Fruit fly (Drosophila melanogaster) whole organism, wandering third instar larva: ENCODE data around the gene witty.

Source experiments
- Abd-B ChIP-seq: fragments of >200 bp; optimal IDR thresholded peaks from 2 replicates; lab custom pipeline; 2017; ENCODE audit warnings: missing biosample characterization, missing genetic modification characterization
- CG32264 ChIP-seq: fragments of 200-800 bp; sonication (Bioruptor generic); optimal IDR thresholded peaks from 2 replicates; lab custom pipeline; 2016; ENCODE audit warnings: missing biosample characterization, missing genetic modification characterization
- CG9705 ChIP-seq: fragments of 200-800 bp; sonication (Bioruptor generic); optimal IDR thresholded peaks from 2 replicates; lab custom pipeline; 2018; ENCODE audit warnings: missing biosample characterization, mild to moderate bottlenecking, missing genetic modification characterization
- CrebA ChIP-seq: fragments of 200-800 bp; sonication (Bioruptor generic); optimal IDR thresholded peaks from 2 replicates; lab custom pipeline; 2016; ENCODE audit warnings: missing biosample characterization, mild to moderate bottlenecking, missing genetic modification characterization, borderline replicate concordance
- Dfd ChIP-seq: fragments of >200 bp; optimal IDR thresholded peaks from 2 replicates; lab custom pipeline; 2017; ENCODE audit warnings: missing biosample characterization, missing genetic modification characterization
- Dif ChIP-seq: fragments of 200-275, 200-300 bp; sonication (Bioruptor generic); optimal IDR thresholded peaks from 2 replicates; lab custom pipeline; 2018; ENCODE audit warnings: missing biosample characterization, missing genetic modification characterization; ENCODE audit not compliant: partially characterized antibody
- GATAd ChIP-seq: sonication (Bioruptor generic); optimal IDR thresholded peaks from 2 replicates; lab custom pipeline; 2016; ENCODE audit warnings: missing biosample characterization, missing genetic modification characterization
- HLH106 ChIP-seq: fragments of 200-800 bp; optimal IDR thresholded peaks from 3 replicates; lab custom pipeline; 2019; ENCODE audit warnings: missing biosample characterization, mild to moderate bottlenecking, missing genetic modification characterization, moderate library complexity
- Hnf4 ChIP-seq: fragments of 200-800 bp; sonication (Bioruptor generic); optimal IDR thresholded peaks from 2 replicates; lab custom pipeline; 2016; ENCODE audit warnings: missing biosample characterization, mild to moderate bottlenecking, missing genetic modification characterization
- Hr78 ChIP-seq: fragments of >200 bp; optimal IDR thresholded peaks from 2 replicates; lab custom pipeline; 2017; ENCODE audit warnings: missing biosample characterization, missing genetic modification characterization
- Hr83 ChIP-seq: fragments of 200-300 bp; sonication (Bioruptor generic); optimal IDR thresholded peaks from 2 replicates; lab custom pipeline; 2016; ENCODE audit warnings: missing biosample characterization, mild to moderate bottlenecking, missing genetic modification characterization, moderate library complexity; ENCODE audit not compliant: poor library complexity, severe bottlenecking
- Jra ChIP-seq: sonication (Bioruptor generic); optimal IDR thresholded peaks from 2 replicates; lab custom pipeline; 2016; ENCODE audit warnings: missing biosample characterization, missing genetic modification characterization
- Mio ChIP-seq: sonication (Bioruptor generic); optimal IDR thresholded peaks from 2 replicates; lab custom pipeline; 2016; ENCODE audit warnings: missing biosample characterization, missing genetic modification characterization
- Myc ChIP-seq: fragments of >200 bp; optimal IDR thresholded peaks from 2 replicates; lab custom pipeline; 2017
- N ChIP-seq: fragments of >200 bp; optimal IDR thresholded peaks from 2 replicates; lab custom pipeline; 2018; ENCODE audit warnings: missing biosample characterization, missing external identifiers, missing genetic modification characterization
- OdsH ChIP-seq: fragments of 200-800 bp; sonication (Bioruptor generic); optimal IDR thresholded peaks from 2 replicates; lab custom pipeline; 2016; ENCODE audit warnings: missing biosample characterization, mild to moderate bottlenecking, missing genetic modification characterization
- Rel ChIP-seq, 2 experiments: fragments of 200-800 bp; sonication (Bioruptor generic) in 1 of 2; optimal IDR thresholded peaks; 2 replicates in 1 of 2; 3 replicates in 1 of 2; lab custom pipeline; 2016 to 2019; ENCODE audit warnings: mild to moderate bottlenecking in 2 of 2, missing biosample characterization in 2 of 2, missing genetic modification characterization in 2 of 2, moderate library complexity in 1 of 2
- Sp1 ChIP-seq: fragments of 200-800 bp; sonication (Bioruptor generic); optimal IDR thresholded peaks from 3 replicates; lab custom pipeline; 2019; ENCODE audit warnings: missing biosample characterization, mild to moderate bottlenecking, missing genetic modification characterization, moderate library complexity
- Vsx2 ChIP-seq: fragments of 200-300, 225-300 bp; sonication (Bioruptor generic); optimal IDR thresholded peaks from 2 replicates; lab custom pipeline; 2018; ENCODE audit warnings: missing biosample characterization, missing genetic modification characterization; ENCODE audit not compliant: partially characterized antibody
- br ChIP-seq: fragments of 200-800 bp; sonication (Bioruptor generic); optimal IDR thresholded peaks from 2 replicates; lab custom pipeline; 2016; ENCODE audit warnings: missing biosample characterization, missing genetic modification characterization
- brk ChIP-seq: fragments of 200-800 bp; sonication (Bioruptor generic); optimal IDR thresholded peaks from 2 replicates; lab custom pipeline; 2016; ENCODE audit warnings: missing biosample characterization, mild to moderate bottlenecking, missing genetic modification characterization
- dl ChIP-seq, 2 experiments: fragments of 175-275, 200-275 bp in 1 of 2; fragments of 200-275 bp in 1 of 2; sonication (Bioruptor generic); optimal IDR thresholded peaks; lab custom pipeline; 2018; ENCODE audit warnings: mild to moderate bottlenecking in 2 of 2, missing biosample characterization in 2 of 2, missing genetic modification characterization in 2 of 2, moderate library complexity in 2 of 2; ENCODE audit not compliant: partially characterized antibody in 2 of 2, insufficient read depth in 1 of 2
- dmrt93B ChIP-seq: fragments of 200-800 bp; sonication (Bioruptor generic); optimal IDR thresholded peaks from 2 replicates; lab custom pipeline; 2018; ENCODE audit warnings: missing biosample characterization, mild to moderate bottlenecking, missing genetic modification characterization
- dsf ChIP-seq: sonication (Bioruptor generic); optimal IDR thresholded peaks from 2 replicates; lab custom pipeline; 2016; ENCODE audit warnings: missing biosample characterization, missing genetic modification characterization, borderline replicate concordance
- ey ChIP-seq: fragments of 200-800 bp; sonication (Bioruptor generic); optimal IDR thresholded peaks from 2 replicates; lab custom pipeline; 2016; ENCODE audit warnings: missing biosample characterization, missing genetic modification characterization
- foxo ChIP-seq, 2 experiments: fragments of 200-800 bp; sonication (Bioruptor generic); optimal IDR thresholded peaks; 2 replicates in 1 of 2; 3 replicates in 1 of 2; lab custom pipeline; 2016 to 2017; ENCODE audit warnings: missing biosample characterization in 2 of 2, missing genetic modification characterization in 2 of 2
- fru ChIP-seq: fragments of 200-800 bp; sonication (Bioruptor generic); optimal IDR thresholded peaks from 3 replicates; lab custom pipeline; 2016; ENCODE audit warnings: missing biosample characterization, mild to moderate bottlenecking, missing genetic modification characterization
- h ChIP-seq: fragments of 200-800 bp; sonication (Bioruptor generic); optimal IDR thresholded peaks from 3 replicates; lab custom pipeline; 2016; ENCODE audit warnings: missing biosample characterization, mild to moderate bottlenecking, missing genetic modification characterization
- jim ChIP-seq: fragments of 175-275, 200-325 bp; sonication (Bioruptor generic); optimal IDR thresholded peaks from 2 replicates; lab custom pipeline; 2016; ENCODE audit warnings: missing biosample characterization, mild to moderate bottlenecking, missing genetic modification characterization
- lola ChIP-seq: fragments of >200 bp; optimal IDR thresholded peaks from 2 replicates; lab custom pipeline; 2017; ENCODE audit warnings: missing biosample characterization, missing genetic modification characterization
- pan ChIP-seq: fragments of >200 bp; optimal IDR thresholded peaks from 2 replicates; lab custom pipeline; 2017
- psq ChIP-seq: fragments of 200-800 bp; sonication (Bioruptor generic); optimal IDR thresholded peaks from 3 replicates; lab custom pipeline; 2017; ENCODE audit warnings: missing biosample characterization, mild to moderate bottlenecking, missing genetic modification characterization, moderate library complexity
- rgr ChIP-seq: fragments of 200-800 bp; sonication (Bioruptor generic); optimal IDR thresholded peaks from 3 replicates; lab custom pipeline; 2016; ENCODE audit warnings: missing biosample characterization, mild to moderate bottlenecking, missing genetic modification characterization
- sage ChIP-seq: fragments of 200-800 bp; sonication (Bioruptor generic); optimal IDR thresholded peaks from 2 replicates; lab custom pipeline; 2016; ENCODE audit warnings: missing biosample characterization, mild to moderate bottlenecking, missing genetic modification characterization
- sv ChIP-seq: fragments of 200-800 bp; sonication (Bioruptor generic); optimal IDR thresholded peaks from 3 replicates; lab custom pipeline; 2016; ENCODE audit warnings: missing biosample characterization, missing genetic modification characterization
- tai ChIP-seq: sonication (Bioruptor generic); optimal IDR thresholded peaks from 2 replicates; lab custom pipeline; 2016; ENCODE audit warnings: missing biosample characterization, missing genetic modification characterization
- usp ChIP-seq: fragments of >200 bp; optimal IDR thresholded peaks from 2 replicates; lab custom pipeline; 2017; ENCODE audit warnings: missing biosample characterization, missing genetic modification characterization
- woc ChIP-seq: sonication (Bioruptor generic); optimal IDR thresholded peaks from 2 replicates; lab custom pipeline; 2016; ENCODE audit warnings: missing biosample characterization, mild to moderate bottlenecking, missing genetic modification characterization

Gene witty

dm6 chr2L:8290653-8291233 lies 47.3 kb upstream of the witty start (continued):
- peak; percentile 85 for TF ChIP-seq woc
- peak; percentile 83 for TF ChIP-seq rgr (GFP tag; lab: Kevin White, UChicago)
- peak; percentile 87 for TF ChIP-seq HLH106 (tag; lab: Kevin White, UChicago)
- TF ChIP-seq Myc (lab: Kevin White, UChicago) = no peak
- no peak for TF ChIP-seq dsf (GFP tag; lab: Kevin White, UChicago)
- no peak for TF ChIP-seq dl (GFP tag; optimal IDR thresholded peaks at IDR 0.05; lab: Kevin White, UChicago; ENCODE audit: insufficient read depth in 1 of 2, partially characterized antibody in 2 of 2)
- peak; percentile 63 for TF ChIP-seq CG9705 (GFP tag; lab: Kevin White, UChicago)

DNA sequence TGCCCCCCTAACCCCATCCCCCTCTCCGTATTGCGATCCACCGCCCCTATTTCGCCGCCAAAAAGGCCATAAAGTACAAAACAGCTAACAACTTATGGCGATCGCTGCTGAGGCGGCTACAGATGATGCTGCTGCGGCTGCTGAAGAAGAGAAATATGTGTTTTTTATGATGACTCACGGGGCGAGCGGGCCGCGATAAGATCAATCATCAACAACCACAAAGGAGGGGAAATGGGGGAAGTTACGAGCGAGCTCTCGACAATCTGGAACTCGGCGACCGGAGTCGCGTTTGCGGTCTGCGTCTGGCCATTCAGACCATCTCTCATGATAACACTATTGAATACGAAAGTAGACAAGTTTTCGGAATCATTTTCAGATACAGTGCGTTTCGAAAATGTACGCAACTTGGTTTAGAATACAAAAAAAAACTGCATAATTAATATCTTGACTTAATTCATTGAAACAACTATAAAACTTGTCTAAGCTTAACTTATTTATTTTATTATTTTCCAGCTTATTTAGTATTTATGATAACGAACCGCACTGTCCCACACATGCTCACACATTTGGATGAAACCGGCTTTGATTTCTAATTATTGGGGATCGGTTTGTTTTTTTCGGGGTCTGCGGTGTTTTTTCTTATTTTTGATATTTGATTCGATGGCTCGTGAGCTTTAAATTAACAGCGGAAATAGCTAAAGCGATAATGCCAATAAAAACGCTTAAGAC lies 45.8 kb upstream of the witty start:
- no peak for TF ChIP-seq Hr78 (GFP tag; lab: Kevin White, UChicago)
- no peak for TF ChIP-seq Rel (GFP tag; optimal IDR thresholded peaks at IDR 0.05; lab: Kevin White, UChicago)
- peak; percentile 32 for TF ChIP-seq Rel (tag; optimal IDR thresholded peaks at IDR 0.05; lab: Kevin White, UChicago)
- TF ChIP-seq br (GFP tag; lab: Kevin White, UChicago) = peak; percentile 83
- no peak for TF ChIP-seq Dif (GFP tag; lab: Kevin White, UChicago)
- TF ChIP-seq rgr (GFP tag; lab: Kevin White, UChicago) = peak; percentile 84
- no peak for TF ChIP-seq N (GFP tag; lab: Kevin White, UChicago)
- peak; percentile 56 for TF ChIP-seq CG32264 (GFP tag; lab: Kevin White, UChicago)
- peak; percentile 59 for TF ChIP-seq psq
- TF ChIP-seq woc = peak; percentile 55
- TF ChIP-seq h = peak; percentile 80
- TF ChIP-seq Vsx2 (GFP tag; lab: Kevin White, UChicago) = no peak
- TF ChIP-seq fru (GFP tag; lab: Kevin White, UChicago) = peak; percentile 78
- TF ChIP-seq Sp1 (GFP tag; lab: Kevin White, UChicago) = peak; percentile 80
- TF ChIP-seq OdsH = peak; percentile 86
- peak; percentile 54 for TF ChIP-seq Dfd (GFP tag; lab: Kevin White, UChicago)
- TF ChIP-seq ey (GFP tag; lab: Kevin White, UChicago) = peak; percentile 88
- peak; percentile 25 for TF ChIP-seq CG9705 (GFP tag; lab: Kevin White, UChicago)
- no peak for TF ChIP-seq GATAd (GFP tag; lab: Kevin White, UChicago)
- peak; percentile 12 to 75 for TF ChIP-seq foxo (GFP tag; optimal IDR thresholded peaks at IDR 0.05; lab: Kevin White, UChicago)
- no peak for TF ChIP-seq pan (lab: Kevin White, UChicago)
- TF ChIP-seq dl (GFP tag; optimal IDR thresholded peaks at IDR 0.05; lab: Kevin White, UChicago; ENCODE audit: insufficient read depth in 1 of 2, partially characterized antibody in 2 of 2) = no peak
- peak; percentile 3 for TF ChIP-seq sage (GFP tag; lab: Kevin White, UChicago)
- TF ChIP-seq Mio (GFP tag; lab: Kevin White, UChicago) = no peak
- peak; percentile 80 for TF ChIP-seq tai
- peak; percentile 26 for TF ChIP-seq dsf (GFP tag; lab: Kevin White, UChicago)
- TF ChIP-seq HLH106 (tag; lab: Kevin White, UChicago) = peak; percentile 78
- no peak for TF ChIP-seq Hr83 (GFP tag; lab: Kevin White, UChicago)
- peak; percentile 62 for TF ChIP-seq CrebA (GFP tag; lab: Kevin White, UChicago)
- peak; percentile 78 for TF ChIP-seq Hnf4 (GFP tag; lab: Kevin White, UChicago)
- peak; percentile 33 for TF ChIP-seq dmrt93B (GFP tag; lab: Kevin White, UChicago)
- TF ChIP-seq jim (GFP tag; lab: Kevin White, UChicago) = no peak
- TF ChIP-seq usp (GFP tag; lab: Kevin White, UChicago) = no peak
- TF ChIP-seq sv (GFP tag; lab: Kevin White, UChicago) = peak; percentile 96
- no peak for TF ChIP-seq Abd-B (GFP tag; lab: Kevin White, UChicago)
- no peak for TF ChIP-seq Jra (GFP tag; lab: Kevin White, UChicago)
- peak; percentile 61 for TF ChIP-seq brk
- no peak for TF ChIP-seq lola (GFP tag; lab: Kevin White, UChicago)
- TF ChIP-seq Myc (lab: Kevin White, UChicago) = no peak
